Fruit fly (Drosophila melanogaster) whole organism, embryonic: ENCODE measurements around the gene CG34041.

Experiments used
- Aef1 ChIP-seq: fragments of 200-800 bp; sonication (Bioruptor generic); IDR thresholded peaks from 3 replicates; pipeline ENCODE4 v1.3.6; 2022; ENCODE audit warnings: missing biosample characterization, missing genetic modification characterization
- Bdp1 ChIP-seq: fragments of 200-800 bp; sonication (Bioruptor generic); optimal IDR thresholded peaks from 3 replicates; lab custom pipeline; 2016; ENCODE audit warnings: missing biosample characterization, missing genetic modification characterization
- CG10267 ChIP-seq: fragments of 200-800 bp; sonication (Bioruptor generic); optimal IDR thresholded peaks from 2 replicates; lab custom pipeline; 2018; ENCODE audit warnings: missing biosample characterization, mild to moderate bottlenecking, missing genetic modification characterization, moderate library complexity
- CG10462 ChIP-seq: fragments of 200-800 bp; sonication (Bioruptor generic); optimal IDR thresholded peaks from 2 replicates; lab custom pipeline; 2016; ENCODE audit warnings: missing biosample characterization, missing genetic modification characterization
- CG10959 ChIP-seq: fragments of 200-800 bp; sonication (Bioruptor generic); IDR thresholded peaks from 2 replicates; pipeline ENCODE4 v1.3.6; 2022; ENCODE audit warnings: missing biosample characterization, missing genetic modification characterization
- CG11247 ChIP-seq: fragments of 200-800 bp; sonication (Bioruptor generic); IDR thresholded peaks from 2 replicates; pipeline ENCODE4 v1.3.6; 2022; ENCODE audit warnings: missing biosample characterization, missing genetic modification characterization
- CG11695 ChIP-seq: fragments of 200-800 bp; sonication (Bioruptor generic); IDR thresholded peaks from 3 replicates; pipeline ENCODE4 v1.3.6; 2022; ENCODE audit warnings: missing biosample characterization, missing genetic modification characterization
- CG14050 ChIP-seq: fragments of 200-800 bp; sonication (Bioruptor generic); IDR thresholded peaks from 3 replicates; pipeline ENCODE4 v1.3.6; 2022; ENCODE audit warnings: missing biosample characterization, missing genetic modification characterization
- CG14441 ChIP-seq: fragments of 200-800 bp; sonication (Bioruptor generic); IDR thresholded peaks from 2 replicates; pipeline ENCODE4 v1.3.6; 2022; ENCODE audit warnings: missing biosample characterization, missing genetic modification characterization
- CG15514 ChIP-seq: fragments of 200-800 bp; sonication (Bioruptor generic); optimal IDR thresholded peaks from 3 replicates; lab custom pipeline; 2017; ENCODE audit warnings: missing biosample characterization, missing genetic modification characterization, mild to moderate bottlenecking, moderate library complexity, missing genetic modification reagents
- CG17829 ChIP-seq: fragments of 200-800 bp; optimal IDR thresholded peaks from 2 replicates; lab custom pipeline; 2019; ENCODE audit warnings: missing biosample characterization, mild to moderate bottlenecking, missing genetic modification characterization, moderate library complexity
- CG2116 ChIP-seq: fragments of 200-800 bp; sonication (Bioruptor generic); optimal IDR thresholded peaks from 3 replicates; lab custom pipeline; 2018; ENCODE audit warnings: missing biosample characterization, mild to moderate bottlenecking, missing genetic modification characterization
- CG2889 ChIP-seq: fragments of 200-800 bp; sonication (Bioruptor generic); IDR thresholded peaks from 3 replicates; pipeline ENCODE4 v1.3.6; 2022; ENCODE audit warnings: missing biosample characterization, missing genetic modification characterization
- CG30431 ChIP-seq: fragments of 200-800 bp; sonication (Bioruptor generic); optimal IDR thresholded peaks from 2 replicates; lab custom pipeline; 2017; ENCODE audit warnings: missing biosample characterization, missing genetic modification characterization
- CG31441 ChIP-seq: fragments of 200-800 bp; sonication (Bioruptor generic); IDR thresholded peaks from 2 replicates; pipeline ENCODE4 v1.3.6; 2022; ENCODE audit warnings: missing biosample characterization, missing genetic modification characterization
- CG3407 ChIP-seq: fragments of 200-800 bp; sonication (Bioruptor generic); optimal IDR thresholded peaks from 2 replicates; lab custom pipeline; 2018; ENCODE audit warnings: missing biosample characterization, mild to moderate bottlenecking, missing genetic modification characterization
- CG4404 ChIP-seq: fragments of 200-800 bp; sonication (Bioruptor generic); IDR thresholded peaks from 2 replicates; pipeline ENCODE4 v1.3.6; 2022; ENCODE audit warnings: missing biosample characterization, missing genetic modification characterization
- CG5953 ChIP-seq: fragments of 200-800 bp; sonication (Bioruptor generic); IDR thresholded peaks from 2 replicates; pipeline ENCODE4 v1.3.6; 2022; ENCODE audit warnings: missing biosample characterization, missing genetic modification characterization
- CG7372 ChIP-seq: fragments of 200-800 bp; sonication (Bioruptor generic); IDR thresholded peaks from 2 replicates; pipeline ENCODE4 v1.3.6; 2022; ENCODE audit warnings: missing biosample characterization, missing genetic modification characterization
- CG8388 ChIP-seq: fragments of 200-800 bp; sonication (Bioruptor generic); optimal IDR thresholded peaks from 2 replicates; lab custom pipeline; 2019; ENCODE audit warnings: missing biosample characterization, mild to moderate bottlenecking, missing genetic modification characterization, moderate library complexity
- CG8944 ChIP-seq: fragments of 200-800 bp; sonication (Bioruptor generic); optimal IDR thresholded peaks from 3 replicates; lab custom pipeline; 2016; ENCODE audit warnings: missing biosample characterization, missing genetic modification characterization
- E2f1 ChIP-seq: fragments of 200-800 bp; sonication (Bioruptor generic); IDR thresholded peaks from 2 replicates; pipeline ENCODE4 v1.3.6; 2022; ENCODE audit warnings: missing biosample characterization, missing genetic modification characterization
- ERR ChIP-seq: fragments of 200-800 bp; sonication (Bioruptor generic); optimal IDR thresholded peaks from 2 replicates; lab custom pipeline; 2016; ENCODE audit warnings: missing biosample characterization, missing genetic modification characterization
- Fer1 ChIP-seq: fragments of 200-800 bp; sonication (Bioruptor generic); optimal IDR thresholded peaks from 2 replicates; lab custom pipeline; 2017; ENCODE audit warnings: missing biosample characterization, mild to moderate bottlenecking, missing genetic modification characterization
- Fer2 ChIP-seq: fragments of 200-800 bp; sonication (Bioruptor generic); optimal IDR thresholded peaks from 2 replicates; lab custom pipeline; 2018; ENCODE audit warnings: missing biosample characterization, mild to moderate bottlenecking, missing genetic modification characterization, moderate library complexity
- HLH54F ChIP-seq: fragments of 200-800 bp; sonication (Bioruptor generic); optimal IDR thresholded peaks from 3 replicates; lab custom pipeline; 2016; ENCODE audit warnings: missing biosample characterization, missing genetic modification characterization
- Lpt ChIP-seq: fragments of >200 bp; optimal IDR thresholded peaks from 2 replicates; lab custom pipeline; 2018; ENCODE audit warnings: missing biosample characterization, missing genetic modification characterization
- Ptx1 ChIP-seq: fragments of 200-800 bp; sonication (Bioruptor generic); IDR thresholded peaks from 2 replicates; pipeline ENCODE4 v1.3.6; 2022; ENCODE audit warnings: missing biosample characterization, missing genetic modification characterization
- Xbp1 ChIP-seq: fragments of 200-800 bp; sonication (Bioruptor generic); optimal IDR thresholded peaks from 3 replicates; lab custom pipeline; 2016; ENCODE audit warnings: missing biosample characterization, mild to moderate bottlenecking, missing genetic modification characterization
- ab ChIP-seq: fragments of 200-800 bp; sonication (Bioruptor generic); optimal IDR thresholded peaks from 2 replicates; lab custom pipeline; 2016; ENCODE audit warnings: missing biosample characterization, missing genetic modification characterization
- bowl ChIP-seq: fragments of 200-800 bp; sonication (Bioruptor generic); IDR thresholded peaks from 2 replicates; pipeline ENCODE4 v1.3.6; 2022; ENCODE audit warnings: missing biosample characterization, missing genetic modification characterization
- dpn ChIP-seq, 2 experiments: fragments of 200-800 bp; sonication (Bioruptor generic); optimal IDR thresholded peaks; 3 replicates each; lab custom pipeline; 2016; ENCODE audit warnings: missing biosample characterization in 2 of 2, missing genetic modification characterization in 2 of 2
- esg ChIP-seq: fragments of 200-800 bp; sonication (Bioruptor generic); conservative IDR thresholded peaks from 2 replicates; pipeline ENCODE4 v1.3.6; 2022; ENCODE audit warnings: missing biosample characterization, missing genetic modification characterization
- grn ChIP-seq: fragments of 200-800 bp; sonication (Bioruptor generic); optimal IDR thresholded peaks from 3 replicates; lab custom pipeline; 2017; ENCODE audit warnings: missing biosample characterization, missing genetic modification characterization
- gsb-n ChIP-seq: fragments of 200-800 bp; sonication (Bioruptor generic); optimal IDR thresholded peaks from 3 replicates; lab custom pipeline; 2018; ENCODE audit warnings: missing biosample characterization, mild to moderate bottlenecking, missing genetic modification characterization
- hth ChIP-seq: fragments of >200 bp; optimal IDR thresholded peaks from 2 replicates; lab custom pipeline; 2017; ENCODE audit warnings: inconsistent platforms
- ind ChIP-seq: fragments of 200-800 bp; sonication (Bioruptor generic); optimal IDR thresholded peaks from 3 replicates; lab custom pipeline; 2016; ENCODE audit warnings: missing biosample characterization, missing genetic modification characterization
- lmd ChIP-seq: fragments of 200-800 bp; sonication (Bioruptor generic); IDR thresholded peaks from 2 replicates; pipeline ENCODE4 v1.3.6; 2022; ENCODE audit warnings: missing biosample characterization, missing genetic modification characterization
- luna ChIP-seq: fragments of 200-800 bp; sonication (Bioruptor generic); optimal IDR thresholded peaks from 2 replicates; lab custom pipeline; 2016; ENCODE audit warnings: missing biosample characterization, missing genetic modification characterization
- oc ChIP-seq: fragments of 200-800 bp; sonication (Bioruptor generic); optimal IDR thresholded peaks from 2 replicates; lab custom pipeline; 2018; ENCODE audit warnings: missing biosample characterization, mild to moderate bottlenecking, missing genetic modification characterization, moderate library complexity
- p53 ChIP-seq: fragments of 200-800 bp; sonication (Bioruptor generic); optimal IDR thresholded peaks from 2 replicates; lab custom pipeline; 2016; ENCODE audit warnings: missing biosample characterization, missing genetic modification characterization
- phol ChIP-seq: fragments of 200-800 bp; sonication (Bioruptor generic); optimal IDR thresholded peaks from 3 replicates; lab custom pipeline; 2018; ENCODE audit warnings: missing biosample characterization, mild to moderate bottlenecking, missing genetic modification characterization, moderate library complexity
- pum ChIP-seq: fragments of 200-800 bp; sonication (Bioruptor generic); optimal IDR thresholded peaks from 2 replicates; lab custom pipeline; 2016; ENCODE audit warnings: missing biosample characterization, missing genetic modification characterization
- sc ChIP-seq, 3 experiments: fragments of >200 bp in 2 of 3; fragments of 200-800 bp in 1 of 3; sonication (Bioruptor generic) in 1 of 3; optimal IDR thresholded peaks; 2 replicates in 2 of 3; 3 replicates in 1 of 3; lab custom pipeline; 2017; ENCODE audit warnings: mild to moderate bottlenecking in 1 of 3, missing biosample characterization in 1 of 3, missing genetic modification characterization in 1 of 3, missing genetic modification reagents in 1 of 3
- seq ChIP-seq: fragments of 200-800 bp; sonication (Bioruptor generic); IDR thresholded peaks from 2 replicates; pipeline ENCODE4 v1.3.6; 2022; ENCODE audit warnings: missing biosample characterization, missing genetic modification characterization
- sima ChIP-seq: fragments of 200-800 bp; sonication (Bioruptor generic); optimal IDR thresholded peaks from 2 replicates; lab custom pipeline; 2016; ENCODE audit warnings: missing biosample characterization, missing genetic modification characterization
- sqz ChIP-seq: fragments of 200-800 bp; sonication (Bioruptor generic); optimal IDR thresholded peaks from 3 replicates; lab custom pipeline; 2018; ENCODE audit warnings: missing biosample characterization, mild to moderate bottlenecking, missing genetic modification characterization
- stc ChIP-seq: fragments of 200-800 bp; sonication (Bioruptor generic); IDR thresholded peaks from 2 replicates; pipeline ENCODE4 v1.3.6; 2022; ENCODE audit warnings: missing biosample characterization, missing genetic modification characterization
- tgo ChIP-seq: fragments of 200-800 bp; sonication (Bioruptor generic); IDR thresholded peaks from 3 replicates; pipeline ENCODE4 v1.3.6; 2022; ENCODE audit warnings: missing biosample characterization, missing genetic modification characterization
- tna ChIP-seq: fragments of 200-800 bp; sonication (Bioruptor generic); IDR thresholded peaks from 2 replicates; pipeline ENCODE4 v1.3.6; 2022; ENCODE audit warnings: missing biosample characterization, missing genetic modification characterization; ENCODE audit not compliant: partially characterized antibody
- tup ChIP-seq: fragments of 200-800 bp; sonication (Bioruptor generic); optimal IDR thresholded peaks from 2 replicates; lab custom pipeline; 2016; ENCODE audit warnings: missing biosample characterization, mild to moderate bottlenecking, missing genetic modification characterization, moderate library complexity
- unpg ChIP-seq: fragments of 200-800 bp; sonication (Bioruptor generic); optimal IDR thresholded peaks from 3 replicates; lab custom pipeline; 2018; ENCODE audit warnings: missing biosample characterization, mild to moderate bottlenecking, missing genetic modification characterization, moderate library complexity

Gene CG34041

dm6 chr3R:30540196-30540595 is 32.4 kb downstream of the CG34041 start (continued):
- TF ChIP-seq hth (lab: Kevin White, UChicago), result no peak
- TF ChIP-seq CG8944 (GFP tag; lab: Kevin White, UChicago), result peak; percentile 92
- peak; percentile 71 for TF ChIP-seq CG4404 (GFP tag; lab: Robert Waterston, UW)
- TF ChIP-seq stc (GFP tag; lab: Robert Waterston, UW), result peak; percentile 87
- TF ChIP-seq gsb-n (tag; lab: Kevin White, UChicago), result peak; percentile 81
- peak; percentile 93 for TF ChIP-seq ERR (GFP tag; lab: Kevin White, UChicago)
- TF ChIP-seq ind (GFP tag; lab: Kevin White, UChicago), result peak; percentile 97
- peak; percentile 92 for TF ChIP-seq CG11247 (GFP tag; lab: Robert Waterston, UW)
- peak; percentile 94 for TF ChIP-seq Ptx1 (GFP tag; lab: Robert Waterston, UW)
- TF ChIP-seq ab (GFP tag; lab: Kevin White, UChicago), result peak; percentile 79
- TF ChIP-seq CG11695 (GFP tag; lab: Robert Waterston, UW), result peak; percentile 87
- TF ChIP-seq esg (GFP tag; lab: Robert Waterston, UW), result peak; percentile 93
- TF ChIP-seq CG3407 (GFP tag; lab: Kevin White, UChicago), result peak; percentile 83
- TF ChIP-seq CG15514 (GFP tag; lab: Kevin White, UChicago), result peak; percentile 87
- TF ChIP-seq tup (GFP tag; lab: Kevin White, UChicago), result peak; percentile 80
- TF ChIP-seq Bdp1 (GFP tag; lab: Kevin White, UChicago), result peak; percentile 84
- TF ChIP-seq grn, result peak; percentile 21
- TF ChIP-seq Fer2, result peak; percentile 93
- TF ChIP-seq CG10959 (GFP tag; lab: Robert Waterston, UW), result peak; percentile 83
- peak; percentile 86 for TF ChIP-seq oc (tag; lab: Kevin White, UChicago)
- TF ChIP-seq unpg (GFP tag; lab: Kevin White, UChicago), result peak; percentile 93
- no peak for TF ChIP-seq Lpt (GFP tag; lab: Kevin White, UChicago)
- TF ChIP-seq lmd (GFP tag; lab: Robert Waterston, UW), result peak; percentile 92
- peak; percentile 90 for TF ChIP-seq HLH54F (GFP tag; lab: Kevin White, UChicago)
- peak; percentile 92 for TF ChIP-seq Aef1 (GFP tag; lab: Robert Waterston, UW)
- TF ChIP-seq CG2116 (GFP tag; lab: Kevin White, UChicago), result peak; percentile 58
- TF ChIP-seq CG14441, result peak; percentile 95
- TF ChIP-seq p53 (GFP tag; lab: Kevin White, UChicago), result peak; percentile 89
- TF ChIP-seq seq (GFP tag; lab: Robert Waterston, UW), result peak; percentile 92
- TF ChIP-seq CG10267 (tag; lab: Kevin White, UChicago), result peak; percentile 79
- TF ChIP-seq phol (tag; lab: Kevin White, UChicago), result peak; percentile 89
- peak; percentile 72 for TF ChIP-seq sqz (GFP tag; lab: Kevin White, UChicago)
- TF ChIP-seq dpn (GFP tag; optimal IDR thresholded peaks at IDR 0.05; lab: Kevin White, UChicago), result peak; percentile 93 to 95
- peak; percentile 88 for TF ChIP-seq CG31441
- TF ChIP-seq E2f1 (GFP tag; lab: Robert Waterston, UW), result peak; percentile 89
- TF ChIP-seq CG14050 (GFP tag; lab: Robert Waterston, UW), result peak; percentile 91
- TF ChIP-seq Fer1 (GFP tag; lab: Kevin White, UChicago), result peak; percentile 94
- TF ChIP-seq CG17829 (tag; lab: Kevin White, UChicago), result peak; percentile 87
- peak; percentile 90 for TF ChIP-seq CG2889 (GFP tag; lab: Robert Waterston, UW)
- TF ChIP-seq luna (GFP tag; lab: Kevin White, UChicago), result peak; percentile 85
- peak; percentile 67; the same call in 1 of the 2 replicates for TF ChIP-seq bowl (GFP tag; lab: Robert Waterston, UW)
- TF ChIP-seq tna (GFP tag; lab: Robert Waterston, UW), result no peak
- TF ChIP-seq CG5953, result peak; percentile 85
- peak; percentile 81 for TF ChIP-seq sima (GFP tag; lab: Kevin White, UChicago)
- TF ChIP-seq CG8388, result peak; percentile 86
- TF ChIP-seq sc (optimal IDR thresholded peaks at IDR 0.05; lab: Kevin White, UChicago), result no peak
- TF ChIP-seq sc (GFP tag; optimal IDR thresholded peaks at IDR 0.05; lab: Kevin White, UChicago), result peak; percentile 73
- peak; percentile 88 for TF ChIP-seq CG30431 (GFP tag; lab: Kevin White, UChicago)
- peak; percentile 94 for TF ChIP-seq Xbp1 (GFP tag; lab: Kevin White, UChicago)
- peak; percentile 83 for TF ChIP-seq CG10462 (GFP tag; lab: Kevin White, UChicago)
- peak; percentile 94 for TF ChIP-seq pum
- peak; percentile 90 for TF ChIP-seq CG7372 (GFP tag; lab: Robert Waterston, UW)
- peak; percentile 90 for TF ChIP-seq tgo (GFP tag; lab: Robert Waterston, UW)
